Worm (Caenorhabditis elegans) whole organism, L4/young adult: ENCODE results near the gene rme-4.

Experiments used
- W03F9.2 ChIP-seq: fragments of 150-350 bp; optimal IDR thresholded peaks from 2 replicates; lab custom pipeline; 2014; ENCODE audit warnings: missing biosample characterization, missing genetic modification characterization
- dao-5 ChIP-seq: sonication (generic microtip); optimal IDR thresholded peaks from 2 replicates; lab custom pipeline; 2016; ENCODE audit warnings: missing genotype, missing genetic modification characterization, moderate library complexity, missing compliant biosample characterization
- him-1 ChIP-seq: sonication (generic microtip); optimal IDR thresholded peaks from 2 replicates; lab custom pipeline; 2016; ENCODE audit warnings: missing genotype, missing genetic modification reagents, missing genetic modification characterization, missing compliant biosample characterization

Gene rme-4

DNA sequence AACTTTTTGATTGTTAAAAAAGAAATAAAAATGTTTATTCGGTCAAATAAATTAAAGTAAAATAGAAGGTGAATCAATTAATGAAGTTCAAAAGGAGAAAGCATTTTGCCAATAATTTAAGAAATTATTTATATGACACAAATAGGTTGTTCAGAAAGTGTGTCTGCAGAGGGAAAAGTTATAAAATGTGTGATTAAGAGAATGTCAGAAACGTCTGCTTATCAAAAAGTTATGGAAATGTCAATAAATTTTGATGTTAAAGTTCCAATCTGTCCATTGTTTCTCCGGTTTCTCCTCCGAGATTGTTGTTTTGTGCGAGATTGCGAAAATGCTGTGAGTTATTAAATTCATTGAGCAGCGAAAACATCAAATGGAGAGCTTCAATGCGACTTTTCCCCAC, at the start of gene rme-4:
Gene rme-4 (minus strand): TSS at position 168 of the 400 bp plus-strand sequence.
- TF ChIP-seq dao-5 (tag; lab: Kevin White, UChicago), result no peak
- TF ChIP-seq him-1 (tag; lab: Kevin White, UChicago), result no peak
- no peak for TF ChIP-seq W03F9.2 (tag; lab: Kevin White, UChicago)

DNA sequence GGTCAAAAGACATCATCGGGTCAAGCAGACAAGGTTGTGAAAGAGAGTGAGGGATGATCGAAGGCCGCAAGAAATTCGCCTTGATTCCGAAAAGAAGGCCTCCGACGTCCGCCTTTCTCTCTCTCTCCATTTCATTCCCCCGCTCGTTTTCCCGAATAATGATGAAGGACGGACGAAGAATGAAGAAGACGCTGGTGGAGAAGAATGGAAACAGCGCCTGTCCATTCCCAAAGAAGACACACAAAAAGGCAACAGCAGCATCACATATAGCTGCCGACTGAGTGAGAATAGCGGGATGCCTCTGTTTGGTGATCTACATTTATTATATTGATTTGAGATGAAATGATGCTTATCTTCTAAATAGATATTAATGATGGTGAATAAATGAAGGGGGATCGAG, 49.6 kb upstream of the rme-4 start:
- TF ChIP-seq W03F9.2 (tag; lab: Kevin White, UChicago), result no peak
- no peak for TF ChIP-seq him-1 (tag; lab: Kevin White, UChicago)
- no peak for TF ChIP-seq dao-5 (tag; lab: Kevin White, UChicago)

DNA sequence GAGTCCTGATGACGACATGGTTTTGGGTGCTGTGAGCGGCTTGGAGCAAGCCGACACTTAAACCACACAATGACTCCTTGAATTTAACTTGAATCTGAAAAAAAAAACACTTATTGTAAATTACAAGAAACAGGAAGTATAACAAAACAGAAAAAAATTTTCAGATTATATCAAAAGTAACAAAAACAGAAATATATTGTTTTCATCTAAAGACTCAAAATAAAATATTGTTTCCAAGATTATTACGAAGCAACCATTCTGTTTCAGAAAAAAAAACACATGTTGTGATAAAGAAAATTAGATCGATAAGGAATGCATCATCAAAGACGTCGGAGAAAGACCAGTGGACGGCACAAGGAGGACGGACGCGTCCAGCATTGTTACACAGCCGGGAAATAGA, 48.9 kb upstream of the rme-4 start, which contains the start of gene mig-15:
Gene mig-15 (minus strand): TSS at position 101 of the 400 bp plus-strand sequence.
- TF ChIP-seq him-1 (tag; lab: Kevin White, UChicago), result no peak
- TF ChIP-seq W03F9.2 (tag; lab: Kevin White, UChicago), result no peak
- no peak for TF ChIP-seq dao-5 (tag; lab: Kevin White, UChicago)

ce11 chrX:10428109-10428508, 48.5 kb upstream of the rme-4 start:
- TF ChIP-seq W03F9.2 (tag; lab: Kevin White, UChicago) (no peak), him-1 (tag; lab: Kevin White, UChicago) (no peak), dao-5 (tag; lab: Kevin White, UChicago) (no peak)

DNA sequence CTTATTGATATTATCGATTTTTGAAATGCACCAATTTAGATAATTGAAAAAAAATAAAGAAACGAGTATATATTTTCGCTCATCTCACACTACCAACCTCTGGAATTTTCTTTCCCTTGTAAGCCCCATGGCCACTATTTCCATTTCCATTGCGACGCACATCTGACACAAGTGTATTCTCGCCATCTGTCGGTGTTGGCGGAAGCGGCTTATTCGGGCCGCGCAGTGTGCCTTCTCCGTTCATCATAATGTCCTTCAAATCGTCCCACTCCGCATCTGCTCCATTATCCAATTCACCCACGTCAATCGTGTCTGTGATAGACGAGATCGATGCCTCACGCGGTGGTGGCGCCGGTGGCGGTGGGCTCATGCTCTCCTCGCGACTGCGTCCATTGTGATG, 45.1 kb upstream of the rme-4 start:
- TF ChIP-seq W03F9.2 (tag; lab: Kevin White, UChicago) (no peak), him-1 (tag; lab: Kevin White, UChicago) (no peak), dao-5 (tag; lab: Kevin White, UChicago) (no peak)

DNA sequence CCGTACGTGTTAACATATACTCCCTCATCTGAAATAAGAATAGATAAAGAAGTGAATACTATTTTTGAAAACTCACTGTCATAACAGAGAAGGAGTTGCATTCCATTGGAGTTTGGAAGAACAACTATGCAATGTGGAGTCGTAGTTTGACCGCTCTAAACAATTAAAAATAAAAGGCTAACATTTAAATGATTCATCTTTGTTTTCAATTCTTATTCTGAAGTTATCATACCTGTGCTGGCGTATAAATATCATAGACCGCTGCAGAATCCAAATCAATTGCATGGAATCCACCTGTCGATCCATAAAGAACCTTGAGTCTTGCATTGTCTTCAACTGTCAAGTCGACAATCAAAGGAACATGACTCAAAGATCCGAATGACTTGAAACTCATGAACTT, 43.1 kb upstream of the rme-4 start:
- TF ChIP-seq him-1 (tag; lab: Kevin White, UChicago) (no peak), dao-5 (tag; lab: Kevin White, UChicago) (no peak), W03F9.2 (tag; lab: Kevin White, UChicago) (no peak)

- TF ChIP-seq W03F9.2 (tag; lab: Kevin White, UChicago) (no peak), him-1 (tag; lab: Kevin White, UChicago) (no peak), dao-5 (tag; lab: Kevin White, UChicago) (no peak)
These were observed 40.1 kb upstream of the rme-4 start, which contains the start of gene cdk-11.2 for ce11 chrX:10419743-10420142. Gene cdk-11.2, minus strand, starts transcription at chrX:10419765.

DNA sequence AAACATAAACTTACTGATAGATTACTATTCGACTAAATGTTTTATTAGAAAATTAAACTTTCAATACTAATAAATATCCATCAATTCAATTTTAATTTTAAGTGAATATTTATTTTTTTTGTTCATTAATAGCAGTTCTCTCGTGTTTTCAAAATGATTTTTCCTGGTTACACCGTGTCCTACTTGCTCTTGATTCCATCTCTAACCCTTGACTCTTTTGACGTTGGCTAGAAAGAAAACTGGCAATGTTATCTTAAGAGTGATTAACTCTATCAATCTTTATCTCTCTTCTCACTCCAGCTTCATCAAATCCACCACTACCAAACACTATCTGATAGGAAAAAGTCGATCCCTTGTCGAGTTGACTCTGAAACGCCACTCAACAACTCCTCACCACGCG, 32.8 kb upstream of the rme-4 start, which contains the start of gene acr-8:
Gene acr-8 (plus strand): TSS at position 301 of the 400 bp plus-strand sequence.
- no peak for TF ChIP-seq dao-5 (tag; lab: Kevin White, UChicago)

DNA sequence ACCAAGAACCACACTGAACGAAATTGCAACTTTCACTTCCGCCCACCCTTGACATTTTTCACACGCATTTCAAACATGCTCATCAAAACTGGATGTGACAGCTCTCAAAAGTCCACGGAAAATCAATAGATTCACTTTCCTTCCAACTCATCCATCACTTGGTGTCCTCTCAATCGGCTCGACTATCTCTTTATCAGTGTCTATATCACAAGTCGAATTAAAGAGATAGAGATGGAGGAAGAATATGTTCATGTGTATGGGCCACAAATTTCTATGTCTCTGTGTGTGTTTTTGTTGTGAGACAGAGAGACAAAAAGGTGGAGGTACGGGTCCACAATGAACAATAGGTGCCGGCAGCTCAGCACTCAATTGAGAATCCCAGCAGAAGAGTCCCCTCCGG, 30.9 kb upstream of the rme-4 start:
- TF ChIP-seq W03F9.2 (tag; lab: Kevin White, UChicago) (no peak), dao-5 (tag; lab: Kevin White, UChicago) (no peak), him-1 (tag; lab: Kevin White, UChicago) (no peak)

DNA sequence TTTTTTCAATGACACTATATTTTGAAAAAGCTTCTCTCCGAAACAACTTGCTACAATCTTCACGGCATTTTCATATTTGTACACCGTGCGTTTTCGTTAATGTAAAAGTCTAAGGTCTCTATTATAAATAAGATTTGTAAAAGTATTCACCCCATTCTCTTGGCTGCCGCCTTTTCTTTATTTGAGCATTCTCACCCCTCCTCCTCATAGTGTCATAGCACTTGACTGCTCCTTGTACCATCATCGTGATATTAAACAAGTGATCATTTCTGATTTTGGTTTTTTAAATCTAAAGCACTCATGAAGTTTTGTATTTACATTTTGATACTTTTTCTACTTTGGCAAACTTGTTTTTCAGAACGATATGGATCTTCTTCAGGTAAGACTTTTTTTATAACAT, 27.2 kb upstream of the rme-4 start, which contains the start of gene ZC504.1:
Gene ZC504.1 (plus strand): TSS at position 301 of the 400 bp plus-strand sequence.
- no peak for TF ChIP-seq dao-5 (tag; lab: Kevin White, UChicago)
- no peak for TF ChIP-seq W03F9.2 (tag; lab: Kevin White, UChicago)
- no peak for TF ChIP-seq him-1 (tag; lab: Kevin White, UChicago)

DNA sequence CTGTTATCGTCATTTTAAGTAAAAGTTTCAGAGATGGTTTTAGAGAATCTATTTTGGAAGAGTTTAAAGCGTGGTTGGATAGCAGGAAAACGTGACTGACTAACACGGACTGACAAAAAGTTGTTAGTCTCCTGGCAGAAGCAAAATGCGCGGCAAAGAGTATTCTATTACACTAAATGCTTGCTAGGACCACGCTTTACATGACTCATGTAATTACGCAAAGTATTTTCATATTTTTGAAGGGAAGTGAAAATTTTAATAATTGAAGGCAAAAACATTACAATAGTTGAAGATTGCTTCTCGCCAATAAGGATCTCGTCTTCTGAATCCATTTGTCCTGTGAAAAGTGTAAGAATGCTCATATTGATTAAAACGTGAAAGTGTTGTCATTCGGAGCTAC, 26.6 kb upstream of the rme-4 start, which contains the start of gene gur-3:
Gene gur-3 (minus strand): TSS at position 101 of the 400 bp plus-strand sequence.
- TF ChIP-seq him-1 (tag; lab: Kevin White, UChicago) (no peak), dao-5 (tag; lab: Kevin White, UChicago) (no peak), W03F9.2 (tag; lab: Kevin White, UChicago) (no peak)

ce11 chrX:10404051-10404450, 24.4 kb upstream of the rme-4 start:
- TF ChIP-seq him-1 (tag; lab: Kevin White, UChicago) (no peak), W03F9.2 (tag; lab: Kevin White, UChicago) (no peak), dao-5 (tag; lab: Kevin White, UChicago) (no peak)

- no peak for TF ChIP-seq dao-5 (tag; lab: Kevin White, UChicago)
- no peak for TF ChIP-seq W03F9.2 (tag; lab: Kevin White, UChicago)
- no peak for TF ChIP-seq him-1 (tag; lab: Kevin White, UChicago)
These were observed 21.5 kb upstream of the rme-4 start for ce11 chrX:10401118-10401517.

DNA sequence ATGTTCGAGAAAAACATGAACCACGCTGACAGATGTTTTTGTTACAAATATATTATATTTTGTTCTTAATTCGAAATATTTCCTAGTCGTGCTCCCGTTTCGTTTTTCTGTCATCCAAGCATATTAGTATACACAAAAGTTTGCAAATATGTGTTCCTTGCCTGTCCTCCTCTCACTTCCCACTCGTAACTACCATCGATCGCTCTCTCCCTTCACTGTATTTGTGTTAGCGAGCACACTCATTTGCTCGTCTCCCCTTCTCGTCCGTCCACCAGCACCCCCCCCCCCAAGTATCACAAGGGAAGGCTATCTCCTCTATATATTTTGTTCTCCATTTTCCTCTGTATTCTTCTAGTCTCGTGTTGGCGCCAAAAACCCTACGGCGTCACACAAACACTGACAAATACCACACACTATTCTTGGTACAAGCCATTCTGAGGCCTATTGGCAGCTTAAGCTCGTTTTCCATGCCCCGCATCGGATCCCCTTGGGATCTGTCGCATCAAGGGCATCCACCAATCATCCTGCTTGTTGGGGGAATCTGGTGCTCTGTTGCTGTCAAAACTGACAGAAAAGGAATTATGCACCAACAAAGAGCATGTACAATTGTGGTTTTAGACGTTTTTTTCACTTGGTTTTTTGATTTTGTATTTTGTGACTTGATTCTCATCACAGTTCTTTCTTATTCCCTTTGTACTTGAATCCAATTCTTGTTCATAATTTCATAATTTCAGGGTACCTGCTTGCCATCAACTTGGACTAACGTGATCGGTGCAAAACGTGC, 17.1 kb upstream of the rme-4 start, which contains the start of gene pkn-1:
Gene pkn-1 (plus strand): TSS at position 734 of the 784 bp plus-strand sequence.
- TF ChIP-seq W03F9.2 (tag; lab: Kevin White, UChicago) (no peak), dao-5 (tag; lab: Kevin White, UChicago) (no peak), him-1 (tag; lab: Kevin White, UChicago) (no peak)
